Worm (Caenorhabditis elegans) whole organism, midembryonic: Measurements from ENCODE around the gene vps-2.

ENCODE experiments used
- T22C8.4 ChIP-seq: fragments of 200-800 bp; sonication (Bioruptor generic); IDR thresholded peaks from 2 replicates; pipeline ENCODE4 v1.3.6; 2022; ENCODE audit warnings: missing genetic modification characterization, missing compliant biosample characterization
- flt-1 ChIP-seq: fragments of 200-800 bp; sonication (Bioruptor generic); IDR thresholded peaks from 2 replicates; pipeline ENCODE4 v1.3.6; 2022; ENCODE audit warnings: missing genetic modification characterization, missing compliant biosample characterization
- klf-2 ChIP-seq: fragments of 200-800 bp; sonication (Bioruptor generic); conservative IDR thresholded peaks from 2 replicates; pipeline ENCODE4 v1.3.6; 2022; ENCODE audit warnings: missing genetic modification reagents, missing genetic modification characterization, missing compliant biosample characterization
- med-1 ChIP-seq: sonication (generic microtip); optimal IDR thresholded peaks from 2 replicates; lab custom pipeline; 2017; ENCODE audit warnings: missing genetic modification characterization, mild to moderate bottlenecking, missing compliant biosample characterization, antibody characterized with exemption, missing genetic modification reagents; ENCODE audit not compliant: insufficient read depth
- tab-1 ChIP-seq: fragments of 200-800 bp; sonication (Bioruptor generic); IDR thresholded peaks from 2 replicates; pipeline ENCODE4 v1.3.6; 2022; ENCODE audit warnings: missing genetic modification characterization, missing compliant biosample characterization

- no peak for TF ChIP-seq T22C8.4 (GFP tag; lab: Robert Waterston, UW)
- no peak for TF ChIP-seq klf-2 (GFP tag; lab: Robert Waterston, UW)
- TF ChIP-seq tab-1: no peak
- no peak for TF ChIP-seq med-1
- no peak for TF ChIP-seq flt-1 (GFP tag; lab: Robert Waterston, UW)
These were observed 45.2 kb upstream of the vps-2 start for ce11 chrII:12813253-12813652.
